Worm (Caenorhabditis elegans): ENCODE data around the gene srsx-6.

The srsx-6 gene

ce11 chrV:7943568-7943967 is 16.7 kb downstream of the srsx-6 start, which contains the start of gene Y97E10B.1:
Y97E10B.1 (plus strand) TSS chrV:7943868.
- no peak for TF ChIP-seq W03F9.2 (tag; optimal IDR thresholded peaks at IDR 0.05)
- TF ChIP-seq him-1 (tag; optimal IDR thresholded peaks at IDR 0.05), result no peak
- no peak for TF ChIP-seq dao-5 (tag; optimal IDR thresholded peaks at IDR 0.05)

ce11 chrV:7946229-7946628 is 19.3 kb downstream of the srsx-6 start:
- TF ChIP-seq dao-5 (tag; optimal IDR thresholded peaks at IDR 0.05) (no peak), W03F9.2 (tag; optimal IDR thresholded peaks at IDR 0.05) (no peak), him-1 (tag; optimal IDR thresholded peaks at IDR 0.05) (no peak)

- TF ChIP-seq dao-5 (tag; optimal IDR thresholded peaks at IDR 0.05) (no peak), W03F9.2 (tag; optimal IDR thresholded peaks at IDR 0.05) (no peak), him-1 (tag; optimal IDR thresholded peaks at IDR 0.05) (no peak)
Observed at ce11 chrV:7952855-7953254, 26.0 kb downstream of the srsx-6 start, which contains the start of gene clec-216. clec-216 (minus strand) TSS chrV:7952955.

ce11 chrV:7954552-7954951 is 27.7 kb downstream of the srsx-6 start, which contains the start of gene F26D11.13:
F26D11.13 (minus strand) TSS chrV:7954652.
- no peak for TF ChIP-seq him-1 (tag; optimal IDR thresholded peaks at IDR 0.05)
- TF ChIP-seq dao-5 (tag; optimal IDR thresholded peaks at IDR 0.05), result no peak
- TF ChIP-seq W03F9.2 (tag; optimal IDR thresholded peaks at IDR 0.05), result no peak

- TF ChIP-seq dao-5 (tag; optimal IDR thresholded peaks at IDR 0.05) (no peak), him-1 (tag; optimal IDR thresholded peaks at IDR 0.05) (no peak), W03F9.2 (tag; optimal IDR thresholded peaks at IDR 0.05) (peak; percentile 5)
Observed at ce11 chrV:7955168-7955567, 28.3 kb downstream of the srsx-6 start, which contains the start of gene F26D11.12. F26D11.12 (minus strand) TSS chrV:7955312.

- TF ChIP-seq him-1 (tag; optimal IDR thresholded peaks at IDR 0.05) (no peak), W03F9.2 (tag; optimal IDR thresholded peaks at IDR 0.05) (no peak), dao-5 (tag; optimal IDR thresholded peaks at IDR 0.05) (no peak)
Observed at ce11 chrV:7956218-7956617, 29.3 kb downstream of the srsx-6 start, which contains the start of gene pals-34. pals-34 (minus strand) TSS chrV:7956497.

- TF ChIP-seq him-1 (tag; optimal IDR thresholded peaks at IDR 0.05) (no peak), W03F9.2 (tag; optimal IDR thresholded peaks at IDR 0.05) (no peak), dao-5 (tag; optimal IDR thresholded peaks at IDR 0.05) (no peak)
Observed at ce11 chrV:7958740-7959320, 31.9 kb downstream of the srsx-6 start, which contains the start of the genes clec-217 and F26D11.2. clec-217 (minus strand) TSS chrV:7958840. F26D11.2 (plus strand) TSS chrV:7959270.

- TF ChIP-seq dao-5 (tag; optimal IDR thresholded peaks at IDR 0.05) (no peak), him-1 (tag; optimal IDR thresholded peaks at IDR 0.05) (no peak), W03F9.2 (tag; optimal IDR thresholded peaks at IDR 0.05) (no peak)
Observed at ce11 chrV:7964429-7964828, 37.5 kb downstream of the srsx-6 start.

- TF ChIP-seq him-1 (tag; optimal IDR thresholded peaks at IDR 0.05) (no peak), W03F9.2 (tag; optimal IDR thresholded peaks at IDR 0.05) (no peak)
Observed at ce11 chrV:7969107-7969506, 42.2 kb downstream of the srsx-6 start, which contains the start of gene che-7. che-7 (minus strand) TSS chrV:7969207.

ce11 chrV:7970519-7970918 is 43.6 kb downstream of the srsx-6 start:
- TF ChIP-seq W03F9.2 (tag; optimal IDR thresholded peaks at IDR 0.05), result no peak
- TF ChIP-seq dao-5 (tag; optimal IDR thresholded peaks at IDR 0.05), result no peak
- TF ChIP-seq him-1 (tag; optimal IDR thresholded peaks at IDR 0.05), result no peak

ce11 chrV:7971376-7971775 is 44.5 kb downstream of the srsx-6 start:
- TF ChIP-seq dao-5 (tag; optimal IDR thresholded peaks at IDR 0.05) (no peak), him-1 (tag; optimal IDR thresholded peaks at IDR 0.05) (no peak), W03F9.2 (tag; optimal IDR thresholded peaks at IDR 0.05) (no peak)

Measured in whole organism, L4/young adult.